Fruit fly (Drosophila melanogaster) whole organism, embryonic: ENCODE measurements around the gene cass.

Experiments
- Antp ChIP-seq: fragments of 200-800 bp; sonication (Bioruptor generic); optimal IDR thresholded peaks from 3 replicates; lab custom pipeline; 2016; ENCODE audit warnings: missing biosample characterization, missing genetic modification characterization
- Asciz ChIP-seq: fragments of 200-800 bp; sonication (Bioruptor generic); optimal IDR thresholded peaks from 2 replicates; lab custom pipeline; 2017; ENCODE audit warnings: missing biosample characterization, mild to moderate bottlenecking, missing genetic modification characterization, missing genetic modification reagents
- Awh ChIP-seq: fragments of 200-800 bp; sonication (Bioruptor generic); IDR thresholded peaks from 2 replicates; pipeline ENCODE4, ENCODE4 v1.3.6; 2022; ENCODE audit warnings: missing biosample characterization, missing genetic modification characterization
- CG10462 ChIP-seq: fragments of 200-800 bp; sonication (Bioruptor generic); optimal IDR thresholded peaks from 2 replicates; lab custom pipeline; 2016; ENCODE audit warnings: missing biosample characterization, missing genetic modification characterization
- CG11398 ChIP-seq: fragments of 200-800 bp; sonication (Bioruptor generic); optimal IDR thresholded peaks from 2 replicates; lab custom pipeline; 2016; ENCODE audit warnings: missing biosample characterization, missing genetic modification characterization
- CG11560 ChIP-seq: fragments of 200-800 bp; sonication (Bioruptor generic); IDR thresholded peaks from 3 replicates; pipeline ENCODE4 v1.3.6; 2022; ENCODE audit warnings: missing biosample characterization, missing genetic modification characterization
- CG11696 ChIP-seq: fragments of 200-800 bp; sonication (Bioruptor generic); IDR thresholded peaks from 2 replicates; pipeline ENCODE4 v1.3.6; 2022; ENCODE audit warnings: missing biosample characterization, missing genetic modification characterization
- CG12104 ChIP-seq: fragments of 200-800 bp; sonication (Bioruptor generic); optimal IDR thresholded peaks from 3 replicates; lab custom pipeline; 2016; ENCODE audit warnings: missing biosample characterization, missing genetic modification characterization
- CG12659 ChIP-seq: fragments of 200-800 bp; sonication (Bioruptor generic); optimal IDR thresholded peaks from 3 replicates; lab custom pipeline; 2017; ENCODE audit warnings: mild to moderate bottlenecking, missing biosample characterization, missing genetic modification reagents, missing genetic modification characterization
- CG13287 ChIP-seq: fragments of 200-800 bp; sonication (Bioruptor generic); IDR thresholded peaks from 2 replicates; pipeline ENCODE4 v1.3.6; 2022; ENCODE audit warnings: missing biosample characterization, missing genetic modification characterization; ENCODE audit not compliant: partially characterized antibody
- CG13894 ChIP-seq: fragments of 200-800 bp; sonication (Bioruptor generic); optimal IDR thresholded peaks from 3 replicates; lab custom pipeline; 2018; ENCODE audit warnings: missing biosample characterization, mild to moderate bottlenecking, missing genetic modification characterization, moderate library complexity
- CG15269 ChIP-seq: fragments of 200-800 bp; sonication (Bioruptor generic); optimal IDR thresholded peaks from 2 replicates; lab custom pipeline; 2018; ENCODE audit warnings: missing biosample characterization, mild to moderate bottlenecking, missing genetic modification characterization, moderate library complexity
- CG17568 ChIP-seq: fragments of 200-800 bp; sonication (Bioruptor generic); optimal IDR thresholded peaks from 2 replicates; lab custom pipeline; 2018; ENCODE audit warnings: missing biosample characterization, mild to moderate bottlenecking, missing genetic modification characterization, moderate library complexity
- CG34422 ChIP-seq: fragments of 200-800 bp; sonication (Bioruptor generic); IDR thresholded peaks from 3 replicates; pipeline ENCODE4 v1.3.6; 2022; ENCODE audit warnings: missing biosample characterization, missing genetic modification characterization
- CG43689 ChIP-seq: fragments of 200-800 bp; sonication (Bioruptor generic); IDR thresholded peaks from 2 replicates; pipeline ENCODE4 v1.3.6; 2022; ENCODE audit warnings: missing biosample characterization, missing genetic modification characterization
- CG4617 ChIP-seq: fragments of 200-800 bp; sonication (Bioruptor generic); optimal IDR thresholded peaks from 3 replicates; lab custom pipeline; 2016; ENCODE audit warnings: missing biosample characterization, missing genetic modification characterization, borderline replicate concordance
- CG6175 ChIP-seq: fragments of 200-800 bp; sonication (Bioruptor generic); IDR thresholded peaks from 3 replicates; pipeline ENCODE4 v1.3.6; 2022; ENCODE audit warnings: missing biosample characterization, missing genetic modification characterization
- CG7987 ChIP-seq: fragments of 200-800 bp; sonication (Bioruptor generic); optimal IDR thresholded peaks from 2 replicates; lab custom pipeline; 2018; ENCODE audit warnings: missing biosample characterization, mild to moderate bottlenecking, missing genetic modification characterization, moderate library complexity
- CG8924 ChIP-seq: fragments of 200-800 bp; optimal IDR thresholded peaks from 3 replicates; lab custom pipeline; 2019; ENCODE audit warnings: missing biosample characterization, mild to moderate bottlenecking, missing genetic modification characterization, moderate library complexity
- CG9797 ChIP-seq: fragments of 200-800 bp; sonication (Bioruptor generic); optimal IDR thresholded peaks from 3 replicates; lab custom pipeline; 2018; ENCODE audit warnings: missing biosample characterization, mild to moderate bottlenecking, missing genetic modification characterization
- CG9932 ChIP-seq: fragments of 200-800 bp; sonication (Bioruptor generic); IDR thresholded peaks from 2 replicates; pipeline ENCODE4 v1.3.6; 2022; ENCODE audit warnings: missing biosample characterization, missing genetic modification characterization
- CTCF ChIP-seq: fragments of 200-800 bp; sonication (Bioruptor generic); optimal IDR thresholded peaks from 2 replicates; lab custom pipeline; 2017; ENCODE audit warnings: missing biosample characterization, mild to moderate bottlenecking, missing genetic modification characterization, moderate library complexity
- CoRest ChIP-seq: fragments of 200-800 bp; sonication (Bioruptor generic); optimal IDR thresholded peaks from 3 replicates; lab custom pipeline; 2018; ENCODE audit warnings: missing biosample characterization, mild to moderate bottlenecking, missing genetic modification characterization, moderate library complexity
- CrebB ChIP-seq: fragments of 200-800 bp; sonication (Bioruptor generic); optimal IDR thresholded peaks from 3 replicates; lab custom pipeline; 2018; ENCODE audit warnings: missing biosample characterization, mild to moderate bottlenecking, missing genetic modification characterization
- D19A ChIP-seq: fragments of 200-800 bp; optimal IDR thresholded peaks from 3 replicates; lab custom pipeline; 2019; ENCODE audit warnings: missing biosample characterization, mild to moderate bottlenecking, missing genetic modification characterization, moderate library complexity
- D19B ChIP-seq: fragments of 200-800 bp; sonication (Bioruptor generic); optimal IDR thresholded peaks from 2 replicates; lab custom pipeline; 2017; ENCODE audit warnings: missing biosample characterization, mild to moderate bottlenecking, missing genetic modification characterization
- Ets65A ChIP-seq: fragments of 200-800 bp; sonication (Bioruptor generic); peaks from one replicate; lab custom pipeline; 2016; ENCODE audit warnings: missing biosample characterization, missing genetic modification characterization
- Fer2 ChIP-seq: fragments of 200-800 bp; sonication (Bioruptor generic); optimal IDR thresholded peaks from 2 replicates; lab custom pipeline; 2018; ENCODE audit warnings: missing biosample characterization, mild to moderate bottlenecking, missing genetic modification characterization, moderate library complexity
- GATAe ChIP-seq: fragments of 200-800 bp; sonication (Bioruptor generic); conservative IDR thresholded peaks from 2 replicates; pipeline ENCODE4 v1.3.6; 2022; ENCODE audit warnings: missing biosample characterization, missing genetic modification characterization
- HLH4C ChIP-seq: fragments of 200-800 bp; sonication (Bioruptor generic); IDR thresholded peaks from 3 replicates; pipeline ENCODE4 v1.3.6; 2022; ENCODE audit warnings: missing biosample characterization, missing genetic modification characterization; ENCODE audit not compliant: partially characterized antibody
- Lpt ChIP-seq: fragments of >200 bp; optimal IDR thresholded peaks from 2 replicates; lab custom pipeline; 2018; ENCODE audit warnings: missing biosample characterization, missing genetic modification characterization
- Optix ChIP-seq: fragments of 200-800 bp; sonication (Bioruptor generic); IDR thresholded peaks from 3 replicates; pipeline ENCODE4 v1.3.6; 2022; ENCODE audit warnings: missing biosample characterization, missing genetic modification characterization
- Rfx ChIP-seq: fragments of 200-800 bp; sonication (Bioruptor generic); IDR thresholded peaks from 2 replicates; pipeline ENCODE4 v1.3.6; 2022; ENCODE audit warnings: missing biosample characterization, missing genetic modification characterization
- Xrp1 ChIP-seq: fragments of 200-800 bp; sonication (Bioruptor generic); IDR thresholded peaks from 2 replicates; pipeline ENCODE4 v1.3.6; 2022; ENCODE audit warnings: missing biosample characterization, missing genetic modification characterization
- ara ChIP-seq: fragments of 200-800 bp; sonication (Bioruptor generic); IDR thresholded peaks from 2 replicates; pipeline ENCODE4 v1.3.6; 2022; ENCODE audit warnings: missing biosample characterization, missing genetic modification characterization
- cg ChIP-seq: fragments of 200-800 bp; sonication (Bioruptor generic); optimal IDR thresholded peaks from 3 replicates; lab custom pipeline; 2019; ENCODE audit warnings: missing biosample characterization, mild to moderate bottlenecking, missing genetic modification characterization, moderate library complexity
- dimm ChIP-seq: fragments of 200-800 bp; sonication (Bioruptor generic); IDR thresholded peaks from 2 replicates; pipeline ENCODE4 v1.3.6; 2022; ENCODE audit warnings: missing biosample characterization, missing genetic modification characterization
- en ChIP-seq: fragments of 200-800 bp; sonication (Bioruptor generic); optimal IDR thresholded peaks from 2 replicates; lab custom pipeline; 2016; ENCODE audit warnings: missing biosample characterization, missing genetic modification characterization
- gem ChIP-seq: fragments of 200-800 bp; sonication (Bioruptor generic); optimal IDR thresholded peaks from 2 replicates; lab custom pipeline; 2019; ENCODE audit warnings: missing biosample characterization, mild to moderate bottlenecking, missing genetic modification characterization, moderate library complexity
- jing ChIP-seq: fragments of 200-800 bp; sonication (Bioruptor generic); optimal IDR thresholded peaks from 2 replicates; lab custom pipeline; 2018; ENCODE audit warnings: missing biosample characterization, mild to moderate bottlenecking, missing genetic modification characterization
- kni ChIP-seq: fragments of 200-800 bp; sonication (Bioruptor generic); optimal IDR thresholded peaks from 3 replicates; lab custom pipeline; 2017; ENCODE audit warnings: mild to moderate bottlenecking, missing biosample characterization, missing genetic modification reagents, missing genetic modification characterization
- maf-S ChIP-seq: fragments of 200-800 bp; sonication (Bioruptor generic); optimal IDR thresholded peaks from 2 replicates; lab custom pipeline; 2016; ENCODE audit warnings: missing biosample characterization, missing genetic modification characterization
- prd ChIP-seq, 3 experiments: fragments of >200 bp in 2 of 3; fragments of 200-800 bp in 1 of 3; sonication (Bioruptor generic) in 1 of 3; optimal IDR thresholded peaks in 2 of 3; IDR thresholded peaks in 1 of 3; 2 replicates in 2 of 3; 3 replicates in 1 of 3; pipeline versions ENCODE4 v1.3.6 to Lab custom; 2017 to 2022; ENCODE audit warnings: missing biosample characterization in 1 of 3, missing genetic modification characterization in 1 of 3
- ranshi ChIP-seq: fragments of 200-800 bp; sonication (Bioruptor generic); IDR thresholded peaks from 2 replicates; pipeline ENCODE4 v1.3.6; 2022; ENCODE audit warnings: missing biosample characterization, missing genetic modification characterization
- repo ChIP-seq: fragments of 200-800 bp; sonication (Bioruptor generic); optimal IDR thresholded peaks from 2 replicates; lab custom pipeline; 2016; ENCODE audit warnings: missing biosample characterization, missing genetic modification characterization
- salm ChIP-seq: fragments of 200-800 bp; sonication (Bioruptor generic); optimal IDR thresholded peaks from 2 replicates; lab custom pipeline; 2018; ENCODE audit warnings: missing biosample characterization, mild to moderate bottlenecking, missing genetic modification characterization
- sd ChIP-seq: fragments of 200-800 bp; sonication (Bioruptor generic); optimal IDR thresholded peaks from 3 replicates; lab custom pipeline; 2018; ENCODE audit warnings: missing biosample characterization, mild to moderate bottlenecking, missing genetic modification characterization, moderate library complexity
- trh ChIP-seq: fragments of 200-800 bp; sonication (Bioruptor generic); optimal IDR thresholded peaks from 2 replicates; lab custom pipeline; 2016; ENCODE audit warnings: missing biosample characterization, missing genetic modification characterization
- z ChIP-seq: fragments of 200-800 bp; sonication (Bioruptor generic); IDR thresholded peaks from 3 replicates; pipeline ENCODE4 v1.3.6; 2022; ENCODE audit warnings: missing biosample characterization, missing genetic modification characterization

cass gene

dm6 chr2L:17449608-17450504, 27.8 kb downstream of the cass start, which contains the start of gene dl (continued):
- TF ChIP-seq maf-S (GFP tag; lab: Kevin White, UChicago) (no peak), D19A (tag; lab: Kevin White, UChicago) (peak; percentile 10), repo (GFP tag; lab: Kevin White, UChicago) (peak; percentile 5), CG11560 (tag; lab: Robert Waterston, UW) (peak; percentile 47; the same call in 1 of the 3 replicates), CTCF (no peak), dimm (GFP tag; lab: Robert Waterston, UW) (no peak), cg (GFP tag; lab: Kevin White, UChicago) (no peak), CG13894 (tag; lab: Kevin White, UChicago) (peak; percentile 7), Antp (no peak), Lpt (GFP tag; lab: Kevin White, UChicago) (no peak), CG6175 (GFP tag; lab: Robert Waterston, UW) (0 out of 3 replicates have a peak, but pooled peaks have one; percentile 53), CG9932 (peak; percentile 33; the same call in 1 of the 2 replicates), salm (no peak), CG34422 (GFP tag; lab: Robert Waterston, UW) (peak; percentile 18; the same call in 1 of the 3 replicates), CG12659 (GFP tag; lab: Kevin White, UChicago) (peak; percentile 6), CG11398 (GFP tag; lab: Kevin White, UChicago) (no peak), CG10462 (GFP tag; lab: Kevin White, UChicago) (no peak), sd (tag; lab: Kevin White, UChicago) (peak; percentile 68), jing (no peak), Asciz (GFP tag; lab: Kevin White, UChicago) (peak; percentile 5), Fer2 (tag; lab: Kevin White, UChicago) (no peak), CG17568 (peak; percentile 5), kni (GFP tag; lab: Kevin White, UChicago) (peak; percentile 75), ara (GFP tag; lab: Robert Waterston, UW) (0 out of 2 replicates have a peak, but pooled peaks have one; percentile 13), gem (tag; lab: Kevin White, UChicago) (peak; percentile 18), Rfx (GFP tag; lab: Robert Waterston, UW) (peak; percentile 27; the same call in 1 of the 2 replicates), D19B (GFP tag; lab: Kevin White, UChicago) (peak; percentile 84), trh (GFP tag; lab: Kevin White, UChicago) (no peak), HLH4C (GFP tag; lab: Robert Waterston, UW) (peak; percentile 39; the same call in 1 of the 3 replicates), CG12104 (GFP tag; lab: Kevin White, UChicago) (no peak), ranshi (GFP tag; lab: Robert Waterston, UW) (no peak), CG4617 (GFP tag; lab: Kevin White, UChicago) (no peak), CG15269 (no peak), Ets65A (no peak), CoRest (tag; lab: Kevin White, UChicago) (no peak), Optix (no peak), CG9797 (GFP tag; lab: Kevin White, UChicago) (no peak), en (GFP tag; lab: Kevin White, UChicago) (no peak), CG8924 (tag; lab: Kevin White, UChicago) (no peak), z (GFP tag; lab: Robert Waterston, UW) (no peak), Awh (0 out of 2 replicates have a peak, but pooled peaks have one; percentile 7), GATAe (GFP tag; lab: Robert Waterston, UW) (peak; percentile 18; the same call in 1 of the 2 replicates), CG11696 (GFP tag; lab: Robert Waterston, UW) (0 out of 2 replicates have a peak, but pooled peaks have one; percentile 30), CG13287 (GFP tag; lab: Robert Waterston, UW) (peak; percentile 38; the same call in 1 of the 2 replicates), CrebB (tag; lab: Kevin White, UChicago) (no peak), prd (optimal IDR thresholded peaks at IDR 0.05; lab: Kevin White, UChicago) (no peak), prd (GFP tag; IDR thresholded peaks at IDR 0.05; lab: Robert Waterston, UW) (no peak), Xrp1 (GFP tag; lab: Robert Waterston, UW) (no peak), CG43689 (GFP tag; lab: Robert Waterston, UW) (no peak), CG7987 (no peak)
